Fruit fly (Drosophila melanogaster) whole organism, wandering third instar larva: ENCODE measurements around the gene PIG-U.

ENCODE experiments used
- CG32264 ChIP-seq: fragments of 200-800 bp; sonication (Bioruptor generic); optimal IDR thresholded peaks from 2 replicates; lab custom pipeline; 2016; ENCODE audit warnings: missing biosample characterization, missing genetic modification characterization
- CG9705 ChIP-seq: fragments of 200-800 bp; sonication (Bioruptor generic); optimal IDR thresholded peaks from 2 replicates; lab custom pipeline; 2018; ENCODE audit warnings: missing biosample characterization, mild to moderate bottlenecking, missing genetic modification characterization
- CrebA ChIP-seq: fragments of 200-800 bp; sonication (Bioruptor generic); optimal IDR thresholded peaks from 2 replicates; lab custom pipeline; 2016; ENCODE audit warnings: missing biosample characterization, mild to moderate bottlenecking, missing genetic modification characterization, borderline replicate concordance
- Dfd ChIP-seq: fragments of >200 bp; optimal IDR thresholded peaks from 2 replicates; lab custom pipeline; 2017; ENCODE audit warnings: missing biosample characterization, missing genetic modification characterization
- Dif ChIP-seq: fragments of 200-275, 200-300 bp; sonication (Bioruptor generic); optimal IDR thresholded peaks from 2 replicates; lab custom pipeline; 2018; ENCODE audit warnings: missing biosample characterization, missing genetic modification characterization; ENCODE audit not compliant: partially characterized antibody
- GATAd ChIP-seq: sonication (Bioruptor generic); optimal IDR thresholded peaks from 2 replicates; lab custom pipeline; 2016; ENCODE audit warnings: missing biosample characterization, missing genetic modification characterization
- HLH106 ChIP-seq: fragments of 200-800 bp; optimal IDR thresholded peaks from 3 replicates; lab custom pipeline; 2019; ENCODE audit warnings: missing biosample characterization, mild to moderate bottlenecking, missing genetic modification characterization, moderate library complexity
- Hnf4 ChIP-seq: fragments of 200-800 bp; sonication (Bioruptor generic); optimal IDR thresholded peaks from 2 replicates; lab custom pipeline; 2016; ENCODE audit warnings: missing biosample characterization, mild to moderate bottlenecking, missing genetic modification characterization
- Hr78 ChIP-seq: fragments of >200 bp; optimal IDR thresholded peaks from 2 replicates; lab custom pipeline; 2017; ENCODE audit warnings: missing biosample characterization, missing genetic modification characterization
- Hr83 ChIP-seq: fragments of 200-300 bp; sonication (Bioruptor generic); optimal IDR thresholded peaks from 2 replicates; lab custom pipeline; 2016; ENCODE audit warnings: missing biosample characterization, mild to moderate bottlenecking, missing genetic modification characterization, moderate library complexity; ENCODE audit not compliant: poor library complexity, severe bottlenecking
- Mio ChIP-seq: sonication (Bioruptor generic); optimal IDR thresholded peaks from 2 replicates; lab custom pipeline; 2016; ENCODE audit warnings: missing biosample characterization, missing genetic modification characterization
- OdsH ChIP-seq: fragments of 200-800 bp; sonication (Bioruptor generic); optimal IDR thresholded peaks from 2 replicates; lab custom pipeline; 2016; ENCODE audit warnings: missing biosample characterization, mild to moderate bottlenecking, missing genetic modification characterization
- Rel ChIP-seq, 2 experiments: fragments of 200-800 bp; sonication (Bioruptor generic) in 1 of 2; optimal IDR thresholded peaks; 2 replicates in 1 of 2; 3 replicates in 1 of 2; lab custom pipeline; 2016 to 2019; ENCODE audit warnings: mild to moderate bottlenecking in 2 of 2, missing biosample characterization in 2 of 2, missing genetic modification characterization in 2 of 2, moderate library complexity in 1 of 2
- Sp1 ChIP-seq: fragments of 200-800 bp; sonication (Bioruptor generic); optimal IDR thresholded peaks from 3 replicates; lab custom pipeline; 2019; ENCODE audit warnings: missing biosample characterization, mild to moderate bottlenecking, missing genetic modification characterization, moderate library complexity
- Vsx2 ChIP-seq: fragments of 200-300, 225-300 bp; sonication (Bioruptor generic); optimal IDR thresholded peaks from 2 replicates; lab custom pipeline; 2018; ENCODE audit warnings: missing biosample characterization, missing genetic modification characterization; ENCODE audit not compliant: partially characterized antibody
- br ChIP-seq: fragments of 200-800 bp; sonication (Bioruptor generic); optimal IDR thresholded peaks from 2 replicates; lab custom pipeline; 2016; ENCODE audit warnings: missing biosample characterization, missing genetic modification characterization
- brk ChIP-seq: fragments of 200-800 bp; sonication (Bioruptor generic); optimal IDR thresholded peaks from 2 replicates; lab custom pipeline; 2016; ENCODE audit warnings: missing biosample characterization, mild to moderate bottlenecking, missing genetic modification characterization
- dl ChIP-seq, 2 experiments: fragments of 175-275, 200-275 bp in 1 of 2; fragments of 200-275 bp in 1 of 2; sonication (Bioruptor generic); optimal IDR thresholded peaks; lab custom pipeline; 2018; ENCODE audit warnings: mild to moderate bottlenecking in 2 of 2, missing biosample characterization in 2 of 2, missing genetic modification characterization in 2 of 2, moderate library complexity in 2 of 2; ENCODE audit not compliant: partially characterized antibody in 2 of 2, insufficient read depth in 1 of 2
- dmrt93B ChIP-seq: fragments of 200-800 bp; sonication (Bioruptor generic); optimal IDR thresholded peaks from 2 replicates; lab custom pipeline; 2018; ENCODE audit warnings: missing biosample characterization, mild to moderate bottlenecking, missing genetic modification characterization
- dsf ChIP-seq: sonication (Bioruptor generic); optimal IDR thresholded peaks from 2 replicates; lab custom pipeline; 2016; ENCODE audit warnings: missing biosample characterization, missing genetic modification characterization, borderline replicate concordance
- ey ChIP-seq: fragments of 200-800 bp; sonication (Bioruptor generic); optimal IDR thresholded peaks from 2 replicates; lab custom pipeline; 2016; ENCODE audit warnings: missing biosample characterization, missing genetic modification characterization
- foxo ChIP-seq, 2 experiments: fragments of 200-800 bp; sonication (Bioruptor generic); optimal IDR thresholded peaks; 2 replicates in 1 of 2; 3 replicates in 1 of 2; lab custom pipeline; 2016 to 2017; ENCODE audit warnings: missing biosample characterization in 2 of 2, missing genetic modification characterization in 2 of 2
- fru ChIP-seq: fragments of 200-800 bp; sonication (Bioruptor generic); optimal IDR thresholded peaks from 3 replicates; lab custom pipeline; 2016; ENCODE audit warnings: missing biosample characterization, mild to moderate bottlenecking, missing genetic modification characterization
- h ChIP-seq: fragments of 200-800 bp; sonication (Bioruptor generic); optimal IDR thresholded peaks from 3 replicates; lab custom pipeline; 2016; ENCODE audit warnings: missing biosample characterization, mild to moderate bottlenecking, missing genetic modification characterization
- jim ChIP-seq: fragments of 175-275, 200-325 bp; sonication (Bioruptor generic); optimal IDR thresholded peaks from 2 replicates; lab custom pipeline; 2016; ENCODE audit warnings: missing biosample characterization, mild to moderate bottlenecking, missing genetic modification characterization
- lola ChIP-seq: fragments of >200 bp; optimal IDR thresholded peaks from 2 replicates; lab custom pipeline; 2017; ENCODE audit warnings: missing biosample characterization, missing genetic modification characterization
- pan ChIP-seq: fragments of >200 bp; optimal IDR thresholded peaks from 2 replicates; lab custom pipeline; 2017
- psq ChIP-seq: fragments of 200-800 bp; sonication (Bioruptor generic); optimal IDR thresholded peaks from 3 replicates; lab custom pipeline; 2017; ENCODE audit warnings: missing biosample characterization, mild to moderate bottlenecking, missing genetic modification characterization, moderate library complexity
- rgr ChIP-seq: fragments of 200-800 bp; sonication (Bioruptor generic); optimal IDR thresholded peaks from 3 replicates; lab custom pipeline; 2016; ENCODE audit warnings: missing biosample characterization, mild to moderate bottlenecking, missing genetic modification characterization
- sage ChIP-seq: fragments of 200-800 bp; sonication (Bioruptor generic); optimal IDR thresholded peaks from 2 replicates; lab custom pipeline; 2016; ENCODE audit warnings: missing biosample characterization, mild to moderate bottlenecking, missing genetic modification characterization
- sv ChIP-seq: fragments of 200-800 bp; sonication (Bioruptor generic); optimal IDR thresholded peaks from 3 replicates; lab custom pipeline; 2016; ENCODE audit warnings: missing biosample characterization, missing genetic modification characterization
- tai ChIP-seq: sonication (Bioruptor generic); optimal IDR thresholded peaks from 2 replicates; lab custom pipeline; 2016; ENCODE audit warnings: missing biosample characterization, missing genetic modification characterization
- usp ChIP-seq: fragments of >200 bp; optimal IDR thresholded peaks from 2 replicates; lab custom pipeline; 2017; ENCODE audit warnings: missing biosample characterization, missing genetic modification characterization
- woc ChIP-seq: sonication (Bioruptor generic); optimal IDR thresholded peaks from 2 replicates; lab custom pipeline; 2016; ENCODE audit warnings: missing biosample characterization, mild to moderate bottlenecking, missing genetic modification characterization

Gene PIG-U

DNA sequence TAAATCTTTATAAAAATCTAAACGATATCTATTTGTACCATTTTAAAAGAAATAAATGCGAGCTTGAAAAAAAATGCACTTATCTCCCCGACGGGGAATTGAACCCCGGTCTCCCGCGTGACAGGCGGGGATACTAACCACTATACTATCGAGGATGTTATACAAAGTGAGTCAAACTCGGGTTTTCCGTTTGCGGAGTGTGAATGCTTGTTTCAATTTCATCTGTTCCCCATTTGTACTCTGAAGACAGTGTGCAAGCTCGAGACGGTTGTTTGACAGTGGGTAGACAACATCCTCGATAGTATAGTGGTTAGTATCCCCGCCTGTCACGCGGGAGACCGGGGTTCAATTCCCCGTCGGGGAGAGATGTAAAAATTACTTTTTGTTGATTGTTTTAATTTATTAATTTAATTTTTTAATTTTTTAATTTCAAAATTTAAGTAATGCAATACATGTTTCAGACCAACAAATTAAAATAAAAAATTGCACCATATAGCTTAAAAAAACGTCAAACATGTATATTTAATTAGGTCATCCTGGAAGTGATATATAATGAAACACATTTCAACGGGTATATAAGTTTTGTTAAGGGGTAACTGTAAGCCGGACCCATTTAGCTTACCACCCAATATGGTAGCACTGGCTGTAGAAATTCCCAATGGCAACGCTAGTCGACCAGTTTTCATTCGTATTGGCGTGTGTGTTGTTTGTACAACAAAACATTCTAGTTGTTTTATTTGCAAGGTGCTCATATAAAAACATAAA is 26.8 kb downstream of the PIG-U start, which contains the start of gene Sema1a:
Sema1a (plus strand) TSS at position 679 of the 765 bp plus-strand sequence.
- TF ChIP-seq usp (GFP tag; lab: Kevin White, UChicago) (no peak), Sp1 (peak; percentile 47), OdsH (peak; percentile 34), Hr83 (peak; percentile 17), CG9705 (GFP tag; lab: Kevin White, UChicago) (no peak), h (GFP tag; lab: Kevin White, UChicago) (peak; percentile 52), jim (GFP tag; lab: Kevin White, UChicago) (peak; percentile 6), foxo (GFP tag; optimal IDR thresholded peaks at IDR 0.05; lab: Kevin White, UChicago) (peak in 1 of 2 experiments; percentile 73), fru (GFP tag; lab: Kevin White, UChicago) (peak; percentile 77), sv (GFP tag; lab: Kevin White, UChicago) (peak; percentile 44), brk (GFP tag; lab: Kevin White, UChicago) (no peak), dsf (GFP tag; lab: Kevin White, UChicago) (no peak), CG32264 (GFP tag; lab: Kevin White, UChicago) (no peak), Mio (no peak), br (peak; percentile 33), pan (peak; percentile 60), Hnf4 (GFP tag; lab: Kevin White, UChicago) (peak; percentile 30), Hr78 (GFP tag; lab: Kevin White, UChicago) (no peak), sage (GFP tag; lab: Kevin White, UChicago) (no peak), CrebA (GFP tag; lab: Kevin White, UChicago) (peak; percentile 18), Dfd (GFP tag; lab: Kevin White, UChicago) (no peak), Rel (GFP tag; optimal IDR thresholded peaks at IDR 0.05; lab: Kevin White, UChicago) (no peak), Rel (tag; optimal IDR thresholded peaks at IDR 0.05; lab: Kevin White, UChicago) (peak; percentile 98), woc (peak; percentile 87), Vsx2 (GFP tag; lab: Kevin White, UChicago) (no peak), HLH106 (tag; lab: Kevin White, UChicago) (peak; percentile 21), psq (GFP tag; lab: Kevin White, UChicago) (peak; percentile 28), ey (peak; percentile 49), dl (GFP tag; optimal IDR thresholded peaks at IDR 0.05; lab: Kevin White, UChicago; ENCODE audit: insufficient read depth in 1 of 2, partially characterized antibody in 2 of 2) (no peak), rgr (GFP tag; lab: Kevin White, UChicago) (peak; percentile 85), Dif (no peak)

DNA sequence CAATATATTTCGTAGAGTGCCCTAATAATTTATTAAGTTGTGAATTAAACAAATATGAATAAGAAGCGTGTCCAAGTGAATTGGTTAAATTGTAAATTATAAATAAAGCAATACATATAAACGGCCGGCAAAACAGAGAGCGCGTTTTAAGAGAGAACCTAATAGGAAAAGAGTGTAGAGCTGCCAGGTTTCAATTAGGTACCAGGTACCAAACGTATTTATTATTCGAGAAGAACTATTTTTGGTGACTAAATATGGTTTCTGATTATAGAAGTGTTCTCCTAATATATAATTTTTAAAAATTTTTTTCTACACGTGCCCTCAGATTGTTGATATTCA is 27.3 kb downstream of the PIG-U start:
- TF ChIP-seq brk (GFP tag; lab: Kevin White, UChicago) (no peak), rgr (GFP tag; lab: Kevin White, UChicago) (no peak), Rel (GFP tag; optimal IDR thresholded peaks at IDR 0.05; lab: Kevin White, UChicago) (no peak), Rel (tag; optimal IDR thresholded peaks at IDR 0.05; lab: Kevin White, UChicago) (no peak), tai (GFP tag; lab: Kevin White, UChicago) (no peak), Dif (no peak), woc (no peak), dl (GFP tag; optimal IDR thresholded peaks at IDR 0.05; lab: Kevin White, UChicago; ENCODE audit: insufficient read depth in 1 of 2, partially characterized antibody in 2 of 2) (no peak), dmrt93B (no peak), Mio (no peak)

DNA sequence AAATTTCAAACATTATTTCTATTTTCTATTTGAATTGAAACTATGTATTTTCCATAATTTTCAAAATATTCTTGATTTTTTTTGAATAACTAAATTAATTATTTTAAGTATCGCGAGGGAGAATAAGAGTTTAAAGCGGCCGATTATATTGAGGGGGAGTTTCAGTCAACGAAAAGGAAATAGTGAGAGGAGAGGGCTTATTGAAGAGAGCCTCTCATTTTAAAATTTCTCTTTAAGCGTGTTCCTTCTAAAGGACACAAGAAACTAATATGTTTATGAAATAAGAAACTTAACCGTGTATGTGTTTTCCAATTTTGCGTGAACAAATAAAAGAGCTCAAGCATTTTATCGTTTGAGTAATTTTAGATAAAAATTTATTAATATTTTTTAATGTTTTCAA is 27.7 kb downstream of the PIG-U start:
- no peak for TF ChIP-seq fru (GFP tag; lab: Kevin White, UChicago)
- no peak for TF ChIP-seq lola (GFP tag; lab: Kevin White, UChicago)
- TF ChIP-seq HLH106 (tag; lab: Kevin White, UChicago), result no peak
- no peak for TF ChIP-seq sage (GFP tag; lab: Kevin White, UChicago)
- TF ChIP-seq Sp1, result no peak
- TF ChIP-seq GATAd (GFP tag; lab: Kevin White, UChicago), result no peak
- TF ChIP-seq Dif, result no peak
- no peak for TF ChIP-seq dl (GFP tag; optimal IDR thresholded peaks at IDR 0.05; lab: Kevin White, UChicago; ENCODE audit: insufficient read depth in 1 of 2, partially characterized antibody in 2 of 2)
- no peak for TF ChIP-seq Dfd (GFP tag; lab: Kevin White, UChicago)
